Worm (Caenorhabditis elegans): Measurements from ENCODE around the gene der-2.
"Not testable (repeated sequence)": the region's sequence is repeated elsewhere in the genome, so short reads cannot be mapped to it uniquely, and the experiment has no call there.

DNA sequence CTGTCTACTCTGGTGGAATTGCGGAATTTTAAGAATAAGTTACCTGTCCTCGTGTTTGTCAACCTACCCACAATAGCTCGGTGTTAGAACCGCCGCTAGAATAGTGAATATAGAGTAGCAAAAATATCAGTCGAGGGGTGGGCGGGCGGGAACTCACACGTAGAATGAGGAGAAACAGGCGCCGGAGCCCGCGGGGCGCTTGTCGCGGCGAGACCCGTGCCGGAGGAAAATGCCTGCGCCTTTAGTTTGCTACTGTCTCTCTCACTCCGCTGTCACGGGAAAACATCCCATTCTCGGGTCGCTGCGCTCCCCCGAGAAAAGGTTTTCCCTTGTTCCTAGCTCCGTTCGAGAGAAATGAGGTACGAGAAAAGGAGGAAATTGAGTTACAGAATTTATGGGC is 12.7 kb upstream of the der-2 start:
- TF ChIP-seq madf-5 (GFP tag; IDR thresholded peaks at IDR 0.05); nhr-11 (tag; optimal IDR thresholded peaks at IDR 0.05); dmd-9 (GFP tag; IDR thresholded peaks at IDR 0.05); skn-1 (tag; optimal IDR thresholded peaks at IDR 0.05); daf-12 (tag; optimal IDR thresholded peaks at IDR 0.05); lin-1 (GFP tag; IDR thresholded peaks at IDR 0.05); nhr-237 (tag; optimal IDR thresholded peaks at IDR 0.05); ces-1 (GFP tag; optimal IDR thresholded peaks at IDR 0.05); nhr-76 (tag; optimal IDR thresholded peaks at IDR 0.05); lir-3 (tag; optimal IDR thresholded peaks at IDR 0.05); lin-39 (tag; optimal IDR thresholded peaks at IDR 0.05): not testable (repeated sequence)
